Worm (Caenorhabditis elegans): ENCODE measurements around the gene lin-13.

DNA sequence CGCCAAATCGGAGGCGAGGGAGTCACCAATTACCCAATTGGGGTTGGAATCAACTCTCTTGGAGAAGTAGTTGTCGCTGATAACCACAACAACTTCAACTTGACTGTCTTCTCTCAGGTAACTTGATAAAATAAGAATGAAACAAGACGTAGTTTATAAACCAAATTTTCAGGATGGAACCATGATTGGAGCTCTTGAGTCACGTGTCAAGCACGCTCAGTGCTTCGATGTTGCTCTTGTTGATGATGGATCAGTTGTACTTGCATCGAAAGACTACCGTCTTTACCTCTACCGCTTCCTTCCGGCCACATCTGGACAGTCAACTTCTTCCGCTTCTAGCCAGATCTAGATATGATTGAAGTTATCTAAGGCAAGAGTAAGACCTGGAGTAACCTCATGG, 26.7 kb upstream of the lin-13 start:
- TF ChIP-seq pha-4 (tag; optimal IDR thresholded peaks at IDR 0.05) (no peak), tbx-2 (tag; optimal IDR thresholded peaks at IDR 0.05) (no peak), pqm-1 (tag; optimal IDR thresholded peaks at IDR 0.05) (no peak), ceh-9 (tag; optimal IDR thresholded peaks at IDR 0.05) (no peak), nhr-43 (tag; optimal IDR thresholded peaks at IDR 0.05; ENCODE audit: poor library complexity, severe bottlenecking) (no peak), unc-39 (tag; optimal IDR thresholded peaks at IDR 0.05) (no peak), ztf-11 (tag; optimal IDR thresholded peaks at IDR 0.05) (no peak), sea-2 (GFP tag; optimal IDR thresholded peaks at IDR 0.05) (no peak)
